Worm (Caenorhabditis elegans): ENCODE results near the gene btb-18.

Gene btb-18

DNA sequence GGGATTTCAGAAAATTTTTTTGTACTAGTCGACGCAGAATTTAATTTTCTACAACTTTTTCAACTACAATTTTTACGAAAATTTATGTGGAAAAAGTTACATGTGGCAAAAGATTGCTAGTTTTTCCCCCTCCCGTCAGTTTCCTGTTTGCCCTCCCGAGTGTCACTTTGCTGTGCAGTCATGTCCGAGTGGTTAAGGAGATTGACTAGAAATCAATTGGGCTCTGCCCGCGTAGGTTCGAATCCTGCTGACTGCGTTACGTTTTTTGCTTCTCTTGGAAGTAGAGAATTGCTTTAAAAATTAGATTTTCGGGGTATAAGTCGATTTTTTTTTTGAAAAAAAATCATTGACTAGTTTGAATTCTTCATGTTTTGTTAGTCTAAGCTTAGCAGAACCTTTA lies 30.2 kb upstream of the btb-18 start:
- TF ChIP-seq tra-4 (tag; optimal IDR thresholded peaks at IDR 0.05) (no peak), flt-1 (GFP tag; IDR thresholded peaks at IDR 0.05) (peak; percentile 60; the same call in 1 of the 2 replicates), pes-1 (GFP tag; IDR thresholded peaks at IDR 0.05) (peak; percentile 82), tbx-11 (GFP tag; IDR thresholded peaks at IDR 0.05) (peak; percentile 58), hnd-1 (tag; optimal IDR thresholded peaks at IDR 0.05) (peak; percentile 1), ceh-36 (tag; optimal IDR thresholded peaks at IDR 0.05) (no peak), ceh-13 (GFP tag; optimal IDR thresholded peaks at IDR 0.05) (peak; percentile 49), scrt-1 (GFP tag; IDR thresholded peaks at IDR 0.05) (0 out of 2 replicates have a peak, but pooled peaks have one; percentile 19), B0310.2 (tag; optimal IDR thresholded peaks at IDR 0.05) (no peak), sea-1 (GFP tag; conservative IDR thresholded peaks at IDR 0.05) (no peak)

ce11 chrII:3270598-3270997 lies 27.4 kb upstream of the btb-18 start:
- TF ChIP-seq ama-1 (optimal IDR thresholded peaks at IDR 0.05) (no peak), hmg-4 (GFP tag; optimal IDR thresholded peaks at IDR 0.05) (no peak), flt-1 (GFP tag; IDR thresholded peaks at IDR 0.05) (no peak), ceh-13 (GFP tag; optimal IDR thresholded peaks at IDR 0.05) (no peak), ceh-36 (tag; optimal IDR thresholded peaks at IDR 0.05) (no peak), hnd-1 (tag; optimal IDR thresholded peaks at IDR 0.05) (no peak), B0310.2 (tag; optimal IDR thresholded peaks at IDR 0.05) (no peak), F13C5.2 (tag; optimal IDR thresholded peaks at IDR 0.05) (no peak), tbx-11 (GFP tag; IDR thresholded peaks at IDR 0.05) (no peak), ets-7 (tag; optimal IDR thresholded peaks at IDR 0.05) (no peak), aly-1 (tag; optimal IDR thresholded peaks at IDR 0.05) (no peak), pes-1 (GFP tag; IDR thresholded peaks at IDR 0.05) (no peak), hmbx-1 (tag; optimal IDR thresholded peaks at IDR 0.05) (no peak), scrt-1 (GFP tag; IDR thresholded peaks at IDR 0.05) (no peak), tbx-37 (GFP tag; conservative IDR thresholded peaks at IDR 0.05) (no peak), sea-1 (GFP tag; conservative IDR thresholded peaks at IDR 0.05) (no peak), tra-4 (tag; optimal IDR thresholded peaks at IDR 0.05) (no peak)

DNA sequence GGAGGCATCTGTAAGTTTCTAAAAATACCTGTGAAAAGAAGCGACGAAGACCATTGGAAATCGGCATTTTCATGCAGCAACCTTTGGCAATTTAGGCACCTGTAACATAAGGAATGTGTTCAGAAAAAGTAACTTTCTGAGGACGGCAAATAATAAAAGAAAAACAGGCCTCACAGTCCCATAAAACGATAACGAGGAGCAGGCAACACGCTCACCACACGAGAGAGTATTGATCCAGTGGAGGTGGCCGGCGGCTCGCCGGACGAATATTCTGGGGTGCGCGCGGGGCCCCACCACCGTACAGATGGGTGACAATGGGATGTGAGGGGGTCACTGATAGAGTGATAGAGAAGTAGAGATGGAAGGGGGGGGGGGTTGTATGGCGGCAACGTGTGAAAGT lies 23.1 kb upstream of the btb-18 start, which contains the start of gene F02E11.3:
TSS of gene F02E11.3 (minus strand) at position 101 of the 400 bp plus-strand sequence.
- TF ChIP-seq B0310.2 (tag; optimal IDR thresholded peaks at IDR 0.05) (no peak), tbx-37 (GFP tag; conservative IDR thresholded peaks at IDR 0.05) (no peak), hmg-4 (GFP tag; optimal IDR thresholded peaks at IDR 0.05) (no peak), aly-1 (tag; optimal IDR thresholded peaks at IDR 0.05) (no peak), flt-1 (GFP tag; IDR thresholded peaks at IDR 0.05) (no peak), pes-1 (GFP tag; IDR thresholded peaks at IDR 0.05) (no peak), tbx-11 (GFP tag; IDR thresholded peaks at IDR 0.05) (no peak), ceh-36 (tag; optimal IDR thresholded peaks at IDR 0.05) (no peak), ceh-13 (GFP tag; optimal IDR thresholded peaks at IDR 0.05) (no peak)

DNA sequence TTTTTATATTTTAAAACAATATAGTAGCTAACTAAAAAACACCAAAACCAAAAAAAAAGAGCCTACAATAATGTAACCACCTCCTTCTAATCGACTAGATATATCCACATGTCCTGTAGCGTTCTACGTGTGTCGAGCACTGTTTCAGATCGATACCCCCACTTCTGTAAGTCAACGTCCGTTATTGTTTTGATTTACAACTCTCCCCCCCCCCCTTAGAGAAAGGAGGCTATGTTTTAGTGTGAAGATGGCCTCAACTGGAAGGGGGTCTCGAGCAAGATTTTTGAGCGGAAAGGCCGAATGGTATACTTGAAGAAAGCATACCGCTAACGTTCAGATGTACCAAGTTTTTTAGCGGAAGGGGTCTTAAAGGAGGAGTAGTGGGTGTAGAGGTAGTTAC lies 20.3 kb upstream of the btb-18 start, which contains the start of gene F02E11.4:
TSS of gene F02E11.4 (minus strand) at position 101 of the 400 bp plus-strand sequence.
- TF ChIP-seq ceh-36 (tag; optimal IDR thresholded peaks at IDR 0.05) (no peak), ama-1 (optimal IDR thresholded peaks at IDR 0.05) (no peak), scrt-1 (GFP tag; IDR thresholded peaks at IDR 0.05) (no peak), tbx-11 (GFP tag; IDR thresholded peaks at IDR 0.05) (no peak), F13C5.2 (tag; optimal IDR thresholded peaks at IDR 0.05) (no peak), hnd-1 (tag; optimal IDR thresholded peaks at IDR 0.05) (no peak), sea-1 (GFP tag; conservative IDR thresholded peaks at IDR 0.05) (no peak), ceh-13 (GFP tag; optimal IDR thresholded peaks at IDR 0.05) (no peak), pes-1 (GFP tag; IDR thresholded peaks at IDR 0.05) (no peak), ets-7 (tag; optimal IDR thresholded peaks at IDR 0.05) (no peak), aly-1 (tag; optimal IDR thresholded peaks at IDR 0.05) (no peak)

DNA sequence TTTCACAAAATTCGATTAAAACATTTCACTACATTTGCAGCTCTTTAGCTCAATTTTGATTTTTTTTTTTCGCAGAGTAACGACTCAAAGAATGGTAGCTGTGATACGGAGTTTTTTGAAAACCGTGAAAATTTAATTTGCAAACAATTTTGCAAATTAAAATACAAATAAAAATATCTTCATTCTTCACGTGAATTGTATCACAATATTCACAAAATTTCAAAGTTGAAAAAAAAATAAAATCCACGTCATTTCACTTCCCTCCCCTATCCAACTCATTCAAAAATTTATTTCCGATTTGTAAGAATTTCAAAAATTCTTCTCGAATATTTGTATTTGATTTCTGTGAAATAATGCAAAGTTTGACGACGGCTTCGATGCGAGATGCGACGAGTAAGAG lies 19.4 kb upstream of the btb-18 start, which contains the start of gene wht-4:
TSS of gene wht-4 (plus strand) at position 301 of the 400 bp plus-strand sequence.
- TF ChIP-seq flt-1 (GFP tag; IDR thresholded peaks at IDR 0.05) (no peak), hmg-4 (GFP tag; optimal IDR thresholded peaks at IDR 0.05) (no peak), ceh-13 (GFP tag; optimal IDR thresholded peaks at IDR 0.05) (no peak), ceh-36 (tag; optimal IDR thresholded peaks at IDR 0.05) (no peak), ama-1 (optimal IDR thresholded peaks at IDR 0.05) (no peak), tra-4 (tag; optimal IDR thresholded peaks at IDR 0.05) (no peak), aly-1 (tag; optimal IDR thresholded peaks at IDR 0.05) (no peak), ets-7 (tag; optimal IDR thresholded peaks at IDR 0.05) (no peak), scrt-1 (GFP tag; IDR thresholded peaks at IDR 0.05) (no peak), tbx-11 (GFP tag; IDR thresholded peaks at IDR 0.05) (no peak), hnd-1 (tag; optimal IDR thresholded peaks at IDR 0.05) (no peak), F13C5.2 (tag; optimal IDR thresholded peaks at IDR 0.05) (no peak), pes-1 (GFP tag; IDR thresholded peaks at IDR 0.05) (no peak), B0310.2 (tag; optimal IDR thresholded peaks at IDR 0.05) (no peak)

DNA sequence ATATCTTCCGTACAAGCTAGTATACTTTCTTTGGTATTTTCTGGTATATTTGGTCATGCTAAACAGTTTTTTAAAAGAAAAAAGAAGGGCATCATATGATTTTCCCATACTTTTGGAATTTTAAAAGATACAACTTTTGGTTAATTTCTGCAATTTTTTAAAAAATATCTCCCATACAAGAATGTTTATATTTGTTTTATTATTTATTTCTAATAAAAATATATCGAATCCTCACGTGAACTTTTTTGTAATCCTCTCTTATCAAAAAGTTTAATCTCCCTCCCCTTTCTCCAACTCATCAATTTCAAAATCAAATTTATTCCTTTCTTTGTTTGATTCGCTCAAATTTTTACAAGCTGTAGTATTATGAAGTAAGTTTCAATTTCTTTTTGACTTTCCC lies 15.7 kb upstream of the btb-18 start, which contains the start of gene nep-13:
TSS of gene nep-13 (plus strand) at position 301 of the 400 bp plus-strand sequence.
- TF ChIP-seq B0310.2 (tag; optimal IDR thresholded peaks at IDR 0.05) (no peak), flt-1 (GFP tag; IDR thresholded peaks at IDR 0.05) (no peak), hmg-4 (GFP tag; optimal IDR thresholded peaks at IDR 0.05) (no peak), ceh-13 (GFP tag; optimal IDR thresholded peaks at IDR 0.05) (no peak), ama-1 (optimal IDR thresholded peaks at IDR 0.05) (no peak), ets-7 (tag; optimal IDR thresholded peaks at IDR 0.05) (no peak), hmbx-1 (tag; optimal IDR thresholded peaks at IDR 0.05) (no peak), hnd-1 (tag; optimal IDR thresholded peaks at IDR 0.05) (no peak), tbx-37 (GFP tag; conservative IDR thresholded peaks at IDR 0.05) (no peak), tbx-11 (GFP tag; IDR thresholded peaks at IDR 0.05) (no peak), sea-1 (GFP tag; conservative IDR thresholded peaks at IDR 0.05) (no peak), pes-1 (GFP tag; IDR thresholded peaks at IDR 0.05) (no peak), aly-1 (tag; optimal IDR thresholded peaks at IDR 0.05) (no peak), scrt-1 (GFP tag; IDR thresholded peaks at IDR 0.05) (no peak), F13C5.2 (tag; optimal IDR thresholded peaks at IDR 0.05) (no peak), ceh-36 (tag; optimal IDR thresholded peaks at IDR 0.05) (no peak), tra-4 (tag; optimal IDR thresholded peaks at IDR 0.05) (no peak)

ce11 chrII:3284558-3284957 lies 13.5 kb upstream of the btb-18 start, which contains the start of gene scl-15:
Gene scl-15 (minus strand): TSS chrII:3284658.
- TF ChIP-seq tbx-11 (GFP tag; IDR thresholded peaks at IDR 0.05) (no peak), flt-1 (GFP tag; IDR thresholded peaks at IDR 0.05) (no peak), ama-1 (optimal IDR thresholded peaks at IDR 0.05) (no peak), hnd-1 (tag; optimal IDR thresholded peaks at IDR 0.05) (no peak), tbx-37 (GFP tag; conservative IDR thresholded peaks at IDR 0.05) (no peak), F13C5.2 (tag; optimal IDR thresholded peaks at IDR 0.05) (no peak), aly-1 (tag; optimal IDR thresholded peaks at IDR 0.05) (no peak), ceh-13 (GFP tag; optimal IDR thresholded peaks at IDR 0.05) (no peak), hmg-4 (GFP tag; optimal IDR thresholded peaks at IDR 0.05) (no peak), B0310.2 (tag; optimal IDR thresholded peaks at IDR 0.05) (no peak), ets-7 (tag; optimal IDR thresholded peaks at IDR 0.05) (no peak), tra-4 (tag; optimal IDR thresholded peaks at IDR 0.05) (no peak), sea-1 (GFP tag; conservative IDR thresholded peaks at IDR 0.05) (no peak), scrt-1 (GFP tag; IDR thresholded peaks at IDR 0.05) (no peak), hmbx-1 (tag; optimal IDR thresholded peaks at IDR 0.05) (no peak), pes-1 (GFP tag; IDR thresholded peaks at IDR 0.05) (no peak), ceh-36 (tag; optimal IDR thresholded peaks at IDR 0.05) (no peak)
